Worm (Caenorhabditis elegans) whole organism, L2 larva: ENCODE results near the gene let-716.

ENCODE experiments used
- C34F6.9 ChIP-seq: fragments of 150-350 bp; optimal IDR thresholded peaks from 2 replicates; lab custom pipeline; 2014; ENCODE audit warnings: missing biosample characterization, missing genetic modification characterization
- F13H6.1 ChIP-seq: sonication (generic microtip); optimal IDR thresholded peaks from 2 replicates; lab custom pipeline; 2016; ENCODE audit warnings: missing genetic modification characterization, missing compliant biosample characterization
- Y55F3AM.14 ChIP-seq: fragments of 200-800 bp; sonication (Bioruptor generic); optimal IDR thresholded peaks from 2 replicates; lab custom pipeline; 2018; ENCODE audit warnings: mild to moderate bottlenecking, missing genetic modification characterization, missing compliant biosample characterization
- alr-1 ChIP-seq: fragments of 150-350 bp; optimal IDR thresholded peaks from 2 replicates; lab custom pipeline; 2014; ENCODE audit warnings: missing biosample characterization, missing genetic modification characterization
- ama-1 ChIP-seq: fragments of 150-350 bp; optimal IDR thresholded peaks from 2 replicates; lab custom pipeline; 2018; ENCODE audit warnings: inconsistent platforms
- blmp-1 ChIP-seq: sonication (generic microtip); optimal IDR thresholded peaks from 2 replicates; lab custom pipeline; 2017; ENCODE audit warnings: missing genetic modification characterization, mild to moderate bottlenecking, missing compliant biosample characterization, antibody characterized with exemption, moderate library complexity; ENCODE audit not compliant: insufficient read depth
- ceh-16 ChIP-seq: fragments of 150-350 bp; optimal IDR thresholded peaks from 2 replicates; lab custom pipeline; 2014; ENCODE audit warnings: missing biosample characterization, missing genetic modification characterization
- crh-2 ChIP-seq: sonication (generic microtip); optimal IDR thresholded peaks from 2 replicates; lab custom pipeline; 2017; ENCODE audit warnings: missing biosample characterization, missing genetic modification characterization
- egl-27 ChIP-seq: sonication (generic microtip); optimal IDR thresholded peaks from 3 replicates; lab custom pipeline; 2017; ENCODE audit warnings: missing biosample characterization, missing genetic modification reagents, missing genetic modification characterization
- elt-1 ChIP-seq: fragments of 150-350 bp; optimal IDR thresholded peaks from 2 replicates; lab custom pipeline; 2014; ENCODE audit warnings: missing biosample characterization, missing genetic modification characterization
- fos-1 ChIP-seq: fragments of 150-350 bp; optimal IDR thresholded peaks from 2 replicates; lab custom pipeline; 2014; ENCODE audit warnings: missing biosample characterization, missing genetic modification characterization
- gmeb-1 ChIP-seq: fragments of 150-350 bp; optimal IDR thresholded peaks from 2 replicates; lab custom pipeline; 2014; ENCODE audit warnings: missing biosample characterization, missing genetic modification characterization
- lin-39 ChIP-seq: fragments of 150-350 bp; optimal IDR thresholded peaks from 2 replicates; lab custom pipeline; 2014; ENCODE audit warnings: missing biosample characterization, missing genetic modification reagents, missing genetic modification characterization
- lsy-2 ChIP-seq, 2 experiments: fragments of 150-350 bp in 1 of 2; sonication (generic microtip) in 1 of 2; optimal IDR thresholded peaks; 2 replicates each; lab custom pipeline; 2014 to 2017; ENCODE audit warnings: missing biosample characterization in 2 of 2, missing genetic modification characterization in 2 of 2
- mab-5 ChIP-seq: fragments of 150-350 bp; optimal IDR thresholded peaks from 2 replicates; lab custom pipeline; 2014; ENCODE audit warnings: missing biosample characterization, missing genetic modification characterization
- mbf-1 ChIP-seq: sonication (generic microtip); optimal IDR thresholded peaks from 2 replicates; lab custom pipeline; 2017; ENCODE audit warnings: missing biosample characterization, missing genetic modification characterization
- mdl-1 ChIP-seq, 2 experiments: fragments of 150-350 bp in 1 of 2; sonication (generic microtip) in 1 of 2; optimal IDR thresholded peaks; 2 replicates each; lab custom pipeline; 2017; ENCODE audit warnings: missing biosample characterization in 2 of 2, missing genetic modification characterization in 2 of 2
- nhr-10 ChIP-seq: sonication (generic microtip); optimal IDR thresholded peaks from 2 replicates; lab custom pipeline; 2017; ENCODE audit warnings: missing biosample characterization, missing genetic modification characterization
- nhr-11 ChIP-seq: fragments of 150-350 bp; optimal IDR thresholded peaks from 2 replicates; lab custom pipeline; 2014; ENCODE audit warnings: missing biosample characterization, missing genetic modification characterization
- nhr-12 ChIP-seq: fragments of 150-350 bp; optimal IDR thresholded peaks from 2 replicates; lab custom pipeline; 2014; ENCODE audit warnings: missing biosample characterization, missing genetic modification characterization
- nhr-129 ChIP-seq: fragments of 150-350 bp; optimal IDR thresholded peaks from 2 replicates; lab custom pipeline; 2014; ENCODE audit warnings: missing biosample characterization, missing genetic modification characterization
- nhr-21 ChIP-seq: fragments of 150-350 bp; optimal IDR thresholded peaks from 2 replicates; lab custom pipeline; 2014; ENCODE audit warnings: missing biosample characterization, missing genetic modification characterization
- nhr-23 ChIP-seq: fragments of 150-350 bp; optimal IDR thresholded peaks from 2 replicates; lab custom pipeline; 2014; ENCODE audit warnings: missing biosample characterization, missing genetic modification reagents, missing genetic modification characterization
- nhr-25 ChIP-seq: fragments of 150-350 bp; sonication (generic microtip); optimal IDR thresholded peaks from 3 replicates; lab custom pipeline; 2014; ENCODE audit warnings: missing biosample characterization, missing genetic modification characterization
- nhr-6 ChIP-seq: fragments of 150-350 bp; optimal IDR thresholded peaks from 2 replicates; lab custom pipeline; 2014; ENCODE audit warnings: missing biosample characterization, missing genetic modification characterization
- nhr-77 ChIP-seq: fragments of 150-350 bp; optimal IDR thresholded peaks from 2 replicates; lab custom pipeline; 2014; ENCODE audit warnings: missing biosample characterization, missing genetic modification characterization
- peb-1 ChIP-seq: fragments of 150-350 bp; optimal IDR thresholded peaks from 2 replicates; lab custom pipeline; 2014; ENCODE audit warnings: missing biosample characterization, missing genetic modification characterization
- sem-4 ChIP-seq: fragments of 150-350 bp; optimal IDR thresholded peaks from 2 replicates; lab custom pipeline; 2014; ENCODE audit warnings: missing biosample characterization, missing genetic modification reagents, missing genetic modification characterization
- skn-1 ChIP-seq: sonication (generic microtip); optimal IDR thresholded peaks from 2 replicates; lab custom pipeline; 2017; ENCODE audit warnings: missing biosample characterization, missing genetic modification characterization
- sma-3 ChIP-seq: sonication (generic microtip); optimal IDR thresholded peaks from 2 replicates; lab custom pipeline; 2016; ENCODE audit warnings: missing genetic modification reagents, missing genetic modification characterization, missing compliant biosample characterization
- sma-9 ChIP-seq, 2 experiments: fragments of 150-350 bp in 1 of 2; sonication (generic microtip) in 1 of 2; optimal IDR thresholded peaks; 2 replicates each; lab custom pipeline; 2014 to 2016; ENCODE audit warnings: missing genetic modification characterization in 2 of 2, mild to moderate bottlenecking in 1 of 2, missing biosample characterization in 1 of 2, missing compliant biosample characterization in 1 of 2, missing genetic modification reagents in 1 of 2, moderate library complexity in 1 of 2
- snpc-4 ChIP-seq: fragments of 150-350 bp; optimal IDR thresholded peaks from 2 replicates; lab custom pipeline; 2014; ENCODE audit warnings: missing biosample characterization, missing genetic modification characterization
- unc-55 ChIP-seq: fragments of 150-350 bp; sonication (generic microtip); optimal IDR thresholded peaks from 3 replicates; lab custom pipeline; 2014; ENCODE audit warnings: missing biosample characterization, missing genetic modification reagents, missing genetic modification characterization
- zag-1 ChIP-seq: fragments of 150-350 bp; optimal IDR thresholded peaks from 2 replicates; lab custom pipeline; 2014; ENCODE audit warnings: missing biosample characterization, missing genetic modification characterization
- ztf-1 ChIP-seq: fragments of 200-800 bp; sonication (Bioruptor generic); conservative IDR thresholded peaks from 2 replicates; pipeline ENCODE4 v1.3.6; 2022; ENCODE audit warnings: missing genetic modification characterization, missing compliant biosample characterization
- ztf-4 ChIP-seq: fragments of 150-350 bp; optimal IDR thresholded peaks from 2 replicates; lab custom pipeline; 2014; ENCODE audit warnings: missing biosample characterization, missing genetic modification characterization

Gene let-716

DNA sequence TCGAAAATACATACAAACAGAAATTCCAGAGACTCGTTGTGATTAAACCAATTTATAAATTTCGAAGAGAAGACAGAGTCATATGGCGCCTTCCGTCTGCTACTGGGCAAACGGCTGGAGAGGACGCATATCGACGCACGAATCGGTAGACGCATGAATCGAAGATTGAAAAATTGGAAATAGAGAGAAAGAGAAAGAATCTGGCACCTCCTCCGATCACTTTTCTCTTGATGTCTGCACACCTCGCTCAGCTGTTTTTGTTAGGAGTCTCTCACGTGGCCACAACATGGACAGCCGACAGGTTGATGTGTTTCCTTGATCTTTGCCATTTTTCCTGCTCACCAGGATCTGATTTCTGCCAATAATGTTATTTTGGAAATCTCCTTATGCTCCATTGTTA, 23.2 kb upstream of the let-716 start:
- no peak for TF ChIP-seq zag-1 (tag; lab: Kevin White, UChicago)
- peak; percentile 31 for TF ChIP-seq blmp-1 (tag; lab: Kevin White, UChicago)
- peak; percentile 50 for TF ChIP-seq sem-4 (tag; lab: Kevin White, UChicago)
- TF ChIP-seq alr-1 (tag; lab: Kevin White, UChicago) = no peak
- TF ChIP-seq nhr-77 (tag; lab: Kevin White, UChicago) = no peak
- no peak for TF ChIP-seq elt-1
- peak in 1 of 2 experiments; percentile 23 for TF ChIP-seq lsy-2 (tag; optimal IDR thresholded peaks at IDR 0.05; lab: Kevin White, UChicago)
- peak; percentile 74 for TF ChIP-seq nhr-129 (tag; lab: Kevin White, UChicago)
- peak; percentile 8 for TF ChIP-seq mab-5 (tag; lab: Kevin White, UChicago)
- TF ChIP-seq F13H6.1 (tag; lab: Kevin White, UChicago) = peak; percentile 30
- TF ChIP-seq egl-27 = no peak
- peak; percentile 47 for TF ChIP-seq C34F6.9 (tag; lab: Kevin White, UChicago)
- peak; percentile 83 for TF ChIP-seq sma-9 (GFP tag; optimal IDR thresholded peaks at IDR 0.05; lab: Kevin White, UChicago)
- TF ChIP-seq sma-9 (tag; optimal IDR thresholded peaks at IDR 0.05; lab: Kevin White, UChicago) = no peak
- peak; percentile 34 for TF ChIP-seq nhr-25 (tag; lab: Kevin White, UChicago)
- no peak for TF ChIP-seq mbf-1 (tag; lab: Kevin White, UChicago)
- TF ChIP-seq nhr-6 = no peak
- TF ChIP-seq mdl-1 (tag; optimal IDR thresholded peaks at IDR 0.05; lab: Kevin White, UChicago) = peak in 1 of 2 experiments; percentile 1
- TF ChIP-seq nhr-12 (tag; lab: Kevin White, UChicago) = no peak

DNA sequence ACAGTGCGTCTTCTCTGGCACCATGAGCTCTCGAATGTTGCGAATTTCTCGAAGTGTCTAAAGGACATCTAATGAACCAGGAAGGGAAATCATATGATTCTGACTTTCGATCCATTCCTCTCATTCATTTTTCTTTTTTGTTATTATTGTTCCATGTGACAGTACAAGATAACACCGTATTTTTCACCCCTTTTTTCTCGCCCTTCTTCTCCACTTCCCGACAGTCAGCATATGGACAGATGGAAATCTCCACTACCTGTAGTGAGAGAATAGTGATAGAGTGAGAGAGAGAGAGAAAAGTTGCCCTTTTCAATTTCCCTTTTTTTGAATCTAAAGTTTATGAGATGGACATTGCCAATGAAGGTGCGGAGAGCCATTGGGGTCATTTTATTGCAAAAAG, 22.5 kb upstream of the let-716 start:
- TF ChIP-seq skn-1 (tag; lab: Kevin White, UChicago) (no peak), mbf-1 (tag; lab: Kevin White, UChicago) (no peak), sma-9 (GFP tag; optimal IDR thresholded peaks at IDR 0.05; lab: Kevin White, UChicago) (peak; percentile 73), sma-9 (tag; optimal IDR thresholded peaks at IDR 0.05; lab: Kevin White, UChicago) (no peak), nhr-129 (tag; lab: Kevin White, UChicago) (peak; percentile 73), nhr-6 (no peak), egl-27 (peak; percentile 24), crh-2 (tag; lab: Kevin White, UChicago) (no peak), ceh-16 (tag; lab: Kevin White, UChicago) (no peak), nhr-25 (tag; lab: Kevin White, UChicago) (peak; percentile 42), lsy-2 (tag; optimal IDR thresholded peaks at IDR 0.05; lab: Kevin White, UChicago) (peak in 1 of 2 experiments; percentile 35), nhr-10 (tag; lab: Kevin White, UChicago) (no peak), blmp-1 (tag; lab: Kevin White, UChicago) (peak; percentile 89), nhr-21 (tag; lab: Kevin White, UChicago) (peak; percentile 41), mdl-1 (tag; optimal IDR thresholded peaks at IDR 0.05; lab: Kevin White, UChicago) (peak in 1 of 2 experiments; percentile 24), sma-3 (GFP tag; lab: Kevin White, UChicago) (peak; percentile 16)

DNA sequence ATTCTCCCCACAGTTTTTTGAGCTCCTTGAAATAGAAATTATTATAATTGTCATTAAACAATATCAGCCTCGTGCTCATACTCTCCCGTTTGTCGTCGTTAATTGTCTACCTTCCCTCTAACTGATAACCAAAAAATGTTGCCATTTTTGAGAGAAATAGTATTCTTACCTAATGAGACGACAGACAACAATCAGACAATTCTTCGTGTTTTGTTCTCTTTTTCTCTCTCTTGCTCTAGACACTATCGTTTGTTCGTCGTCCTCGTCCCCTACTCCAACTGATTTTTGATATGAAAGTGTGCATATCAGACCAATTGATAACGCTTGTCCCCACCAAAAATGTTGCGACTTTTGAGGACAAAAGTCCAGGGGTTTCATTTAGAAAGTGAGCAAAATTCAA, 21.8 kb upstream of the let-716 start:
- TF ChIP-seq nhr-6 (no peak), lin-39 (tag; lab: Kevin White, UChicago) (no peak), gmeb-1 (tag; lab: Kevin White, UChicago) (peak; percentile 29), nhr-21 (tag; lab: Kevin White, UChicago) (no peak), mdl-1 (tag; optimal IDR thresholded peaks at IDR 0.05; lab: Kevin White, UChicago) (peak in 1 of 2 experiments; percentile 16), F13H6.1 (tag; lab: Kevin White, UChicago) (peak; percentile 15), skn-1 (tag; lab: Kevin White, UChicago) (peak; percentile 58), ztf-1 (GFP tag; lab: Robert Waterston, UW) (no peak), snpc-4 (tag; lab: Kevin White, UChicago) (no peak), nhr-129 (tag; lab: Kevin White, UChicago) (peak; percentile 9), fos-1 (tag; lab: Kevin White, UChicago) (peak; percentile 78), sma-9 (GFP tag; optimal IDR thresholded peaks at IDR 0.05; lab: Kevin White, UChicago) (peak; percentile 58), sma-9 (tag; optimal IDR thresholded peaks at IDR 0.05; lab: Kevin White, UChicago) (no peak), Y55F3AM.14 (GFP tag; lab: Kevin White, UChicago) (no peak), nhr-23 (tag; lab: Kevin White, UChicago) (no peak), alr-1 (tag; lab: Kevin White, UChicago) (no peak), sma-3 (GFP tag; lab: Kevin White, UChicago) (peak; percentile 5), crh-2 (tag; lab: Kevin White, UChicago) (peak; percentile 53)

DNA sequence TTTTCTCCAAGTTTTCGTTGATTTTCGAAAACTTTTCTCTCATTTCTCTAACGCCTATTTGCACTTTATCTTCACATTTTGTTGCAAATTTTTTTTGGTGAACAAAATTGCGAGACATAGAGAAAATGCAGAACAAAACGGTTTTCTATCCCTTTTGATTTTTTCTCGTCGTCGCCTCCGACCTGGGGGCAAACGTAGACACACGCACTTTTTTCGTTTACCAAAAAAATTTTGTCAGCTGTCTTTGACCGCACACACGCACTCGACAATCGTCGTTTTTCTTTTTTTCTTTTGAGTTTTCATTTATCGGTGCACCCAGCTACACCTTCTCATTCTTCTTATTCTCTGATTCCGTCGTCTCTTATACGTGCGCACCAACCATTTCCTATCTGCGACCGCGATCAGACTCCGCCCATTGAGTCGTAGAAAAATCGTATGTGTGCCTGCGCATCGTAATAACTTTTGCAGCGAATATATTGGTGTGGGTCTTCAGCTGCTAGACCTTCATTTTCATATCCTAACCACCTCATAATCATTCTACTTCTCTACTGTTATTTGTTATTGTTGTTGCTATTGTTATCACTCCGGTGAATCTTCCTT, 20.9 kb upstream of the let-716 start:
- peak; percentile 21 for TF ChIP-seq ceh-16 (tag; lab: Kevin White, UChicago)
- TF ChIP-seq unc-55 (GFP tag; lab: Kevin White, UChicago) = peak; percentile 19
- TF ChIP-seq mdl-1 (tag; optimal IDR thresholded peaks at IDR 0.05; lab: Kevin White, UChicago) = peak in 1 of 2 experiments; percentile 31
- peak; percentile 59 for TF ChIP-seq nhr-25 (tag; lab: Kevin White, UChicago)
- TF ChIP-seq fos-1 (tag; lab: Kevin White, UChicago) = peak; percentile 75
- TF ChIP-seq egl-27 = peak; percentile 85
- peak; percentile 0 to 60 for TF ChIP-seq lsy-2 (tag; optimal IDR thresholded peaks at IDR 0.05; lab: Kevin White, UChicago)
- peak; percentile 79 for TF ChIP-seq nhr-129 (tag; lab: Kevin White, UChicago)
- peak; percentile 58 for TF ChIP-seq sma-3 (GFP tag; lab: Kevin White, UChicago)
- no peak for TF ChIP-seq nhr-10 (tag; lab: Kevin White, UChicago)
- TF ChIP-seq F13H6.1 (tag; lab: Kevin White, UChicago) = peak; percentile 75
- peak; percentile 69 for TF ChIP-seq ztf-4 (tag; lab: Kevin White, UChicago)
- peak; percentile 62 for TF ChIP-seq blmp-1 (tag; lab: Kevin White, UChicago)
- TF ChIP-seq gmeb-1 (tag; lab: Kevin White, UChicago) = peak; percentile 42
- no peak for TF ChIP-seq nhr-23 (tag; lab: Kevin White, UChicago)
- no peak for TF ChIP-seq nhr-11
- TF ChIP-seq peb-1 = no peak
- peak; percentile 68 for TF ChIP-seq nhr-21 (tag; lab: Kevin White, UChicago)
- TF ChIP-seq C34F6.9 (tag; lab: Kevin White, UChicago) = peak; percentile 60
- TF ChIP-seq ama-1 (lab: Kevin White, UChicago) = no peak
- TF ChIP-seq sma-9 (GFP tag; optimal IDR thresholded peaks at IDR 0.05; lab: Kevin White, UChicago) = peak; percentile 93
- TF ChIP-seq sma-9 (tag; optimal IDR thresholded peaks at IDR 0.05; lab: Kevin White, UChicago) = no peak
